Fruit fly (Drosophila melanogaster) whole organism, embryonic: ENCODE results near the gene mRpS30.

Source experiments
- ATbp ChIP-seq: fragments of 200-800 bp; sonication (Bioruptor generic); optimal IDR thresholded peaks from 2 replicates; lab custom pipeline; 2017; ENCODE audit warnings: missing biosample characterization, mild to moderate bottlenecking, missing genetic modification characterization, missing genetic modification reagents
- Awh ChIP-seq: fragments of 200-800 bp; sonication (Bioruptor generic); IDR thresholded peaks from 2 replicates; pipeline ENCODE4, ENCODE4 v1.3.6; 2022; ENCODE audit warnings: missing biosample characterization, missing genetic modification characterization
- B-H2 ChIP-seq: fragments of 200-800 bp; sonication (Bioruptor generic); optimal IDR thresholded peaks from 2 replicates; lab custom pipeline; 2018; ENCODE audit warnings: missing biosample characterization, mild to moderate bottlenecking, missing genetic modification characterization
- CG11695 ChIP-seq: fragments of 200-800 bp; sonication (Bioruptor generic); IDR thresholded peaks from 3 replicates; pipeline ENCODE4 v1.3.6; 2022; ENCODE audit warnings: missing biosample characterization, missing genetic modification characterization
- CG13894 ChIP-seq: fragments of 200-800 bp; sonication (Bioruptor generic); optimal IDR thresholded peaks from 3 replicates; lab custom pipeline; 2018; ENCODE audit warnings: missing biosample characterization, mild to moderate bottlenecking, missing genetic modification characterization, moderate library complexity
- CG14014 ChIP-seq: fragments of 200-800 bp; sonication (Bioruptor generic); IDR thresholded peaks from 2 replicates; pipeline ENCODE4 v1.3.6; 2022; ENCODE audit warnings: missing biosample characterization, missing genetic modification characterization
- CG14050 ChIP-seq: fragments of 200-800 bp; sonication (Bioruptor generic); IDR thresholded peaks from 3 replicates; pipeline ENCODE4 v1.3.6; 2022; ENCODE audit warnings: missing biosample characterization, missing genetic modification characterization
- CG15601 ChIP-seq: fragments of 200-800 bp; sonication (Bioruptor generic); optimal IDR thresholded peaks from 3 replicates; lab custom pipeline; 2019; ENCODE audit warnings: missing biosample characterization, mild to moderate bottlenecking, missing genetic modification characterization, moderate library complexity
- CG17385 ChIP-seq: fragments of 200-800 bp; sonication (Bioruptor generic); optimal IDR thresholded peaks from 3 replicates; lab custom pipeline; 2018; ENCODE audit warnings: missing biosample characterization, mild to moderate bottlenecking, missing genetic modification characterization
- CG2116 ChIP-seq: fragments of 200-800 bp; sonication (Bioruptor generic); optimal IDR thresholded peaks from 3 replicates; lab custom pipeline; 2018; ENCODE audit warnings: missing biosample characterization, mild to moderate bottlenecking, missing genetic modification characterization
- CG2199 ChIP-seq: fragments of 200-800 bp; sonication (Bioruptor generic); IDR thresholded peaks from 3 replicates; pipeline ENCODE4 v1.3.6; 2022; ENCODE audit warnings: missing biosample characterization, missing genetic modification characterization
- CG3726 ChIP-seq: fragments of 200-800 bp; sonication (Bioruptor generic); IDR thresholded peaks from 3 replicates; pipeline ENCODE4, ENCODE4 v1.3.6; 2022; ENCODE audit warnings: missing biosample characterization, missing genetic modification characterization
- CG3838 ChIP-seq: fragments of 200-800 bp; sonication (Bioruptor generic); optimal IDR thresholded peaks from 3 replicates; lab custom pipeline; 2016; ENCODE audit warnings: missing biosample characterization, missing genetic modification characterization
- CG4282 ChIP-seq: fragments of 200-800 bp; sonication (Bioruptor generic); optimal IDR thresholded peaks from 2 replicates; lab custom pipeline; 2016; ENCODE audit warnings: missing biosample characterization, missing genetic modification characterization
- CG7357 ChIP-seq: fragments of 200-800 bp; sonication (Bioruptor generic); IDR thresholded peaks from 3 replicates; pipeline ENCODE4 v1.3.6; 2022; ENCODE audit warnings: missing biosample characterization, missing genetic modification characterization
- CG8359 ChIP-seq: fragments of 200-800 bp; sonication (Bioruptor generic); optimal IDR thresholded peaks from 2 replicates; lab custom pipeline; 2017; ENCODE audit warnings: missing biosample characterization, mild to moderate bottlenecking, missing genetic modification characterization, borderline replicate concordance
- CG8924 ChIP-seq: fragments of 200-800 bp; optimal IDR thresholded peaks from 3 replicates; lab custom pipeline; 2019; ENCODE audit warnings: missing biosample characterization, mild to moderate bottlenecking, missing genetic modification characterization, moderate library complexity
- CG9215 ChIP-seq: fragments of 200-800 bp; sonication (Bioruptor generic); IDR thresholded peaks from 2 replicates; pipeline ENCODE4 v1.3.6; 2022; ENCODE audit warnings: missing biosample characterization, missing genetic modification characterization
- CG9876 ChIP-seq: fragments of 200-800 bp; sonication (Bioruptor generic); optimal IDR thresholded peaks from 2 replicates; lab custom pipeline; 2016; ENCODE audit warnings: missing biosample characterization, missing genetic modification characterization
- CG9932 ChIP-seq: fragments of 200-800 bp; sonication (Bioruptor generic); IDR thresholded peaks from 2 replicates; pipeline ENCODE4 v1.3.6; 2022; ENCODE audit warnings: missing biosample characterization, missing genetic modification characterization
- CTCF ChIP-seq: fragments of 200-800 bp; sonication (Bioruptor generic); optimal IDR thresholded peaks from 2 replicates; lab custom pipeline; 2017; ENCODE audit warnings: missing biosample characterization, mild to moderate bottlenecking, missing genetic modification characterization, moderate library complexity
- Drgx ChIP-seq: fragments of 200-800 bp; sonication (Bioruptor generic); IDR thresholded peaks from 2 replicates; pipeline ENCODE4 v1.3.6; 2022; ENCODE audit warnings: missing biosample characterization, missing genetic modification characterization
- Fer1 ChIP-seq: fragments of 200-800 bp; sonication (Bioruptor generic); optimal IDR thresholded peaks from 2 replicates; lab custom pipeline; 2017; ENCODE audit warnings: missing biosample characterization, mild to moderate bottlenecking, missing genetic modification characterization
- Fer2 ChIP-seq: fragments of 200-800 bp; sonication (Bioruptor generic); optimal IDR thresholded peaks from 2 replicates; lab custom pipeline; 2018; ENCODE audit warnings: missing biosample characterization, mild to moderate bottlenecking, missing genetic modification characterization, moderate library complexity
- Fer3 ChIP-seq: fragments of 200-800 bp; sonication (Bioruptor generic); optimal IDR thresholded peaks from 2 replicates; lab custom pipeline; 2018; ENCODE audit warnings: missing biosample characterization, mild to moderate bottlenecking, missing genetic modification characterization, moderate library complexity
- HmgD ChIP-seq: fragments of 200-800 bp; sonication (Bioruptor generic); optimal IDR thresholded peaks from 3 replicates; lab custom pipeline; 2016; ENCODE audit warnings: missing biosample characterization, missing genetic modification characterization
- Lpt ChIP-seq: fragments of >200 bp; optimal IDR thresholded peaks from 2 replicates; lab custom pipeline; 2018; ENCODE audit warnings: missing biosample characterization, missing genetic modification characterization
- Scr ChIP-seq: fragments of 200-800 bp; sonication (Bioruptor generic); IDR thresholded peaks from 2 replicates; pipeline ENCODE4 v1.3.6; 2022; ENCODE audit warnings: missing biosample characterization, missing genetic modification characterization; ENCODE audit not compliant: partially characterized antibody
- Usf ChIP-seq: fragments of 200-800 bp; sonication (Bioruptor generic); optimal IDR thresholded peaks from 2 replicates; lab custom pipeline; 2017; ENCODE audit warnings: missing genotype, missing biosample characterization, missing genetic modification characterization
- Vsx1 ChIP-seq: fragments of 200-800 bp; sonication (Bioruptor generic); optimal IDR thresholded peaks from 2 replicates; lab custom pipeline; 2017; ENCODE audit warnings: missing biosample characterization, mild to moderate bottlenecking, missing genetic modification characterization, missing genetic modification reagents
- Xrp1 ChIP-seq: fragments of 200-800 bp; sonication (Bioruptor generic); IDR thresholded peaks from 2 replicates; pipeline ENCODE4 v1.3.6; 2022; ENCODE audit warnings: missing biosample characterization, missing genetic modification characterization
- bab2 ChIP-seq: fragments of 200-800 bp; sonication (Bioruptor generic); optimal IDR thresholded peaks from 2 replicates; lab custom pipeline; 2016; ENCODE audit warnings: missing biosample characterization, missing genetic modification characterization
- bbx ChIP-seq: fragments of 200-800 bp; sonication (Bioruptor generic); IDR thresholded peaks from 2 replicates; pipeline ENCODE4 v1.3.6; 2022; ENCODE audit warnings: missing biosample characterization, missing genetic modification characterization; ENCODE audit not compliant: partially characterized antibody
- btn ChIP-seq: fragments of 200-800 bp; sonication (Bioruptor generic); optimal IDR thresholded peaks from 2 replicates; lab custom pipeline; 2016; ENCODE audit warnings: missing biosample characterization, missing genetic modification characterization
- cad ChIP-seq: fragments of >200 bp; optimal IDR thresholded peaks from 2 replicates; lab custom pipeline; 2017; ENCODE audit warnings: missing biosample characterization, missing genetic modification characterization
- chn ChIP-seq: fragments of 200-800 bp; sonication (Bioruptor generic); optimal IDR thresholded peaks from 2 replicates; lab custom pipeline; 2016; ENCODE audit warnings: missing biosample characterization, missing genetic modification characterization
- esg ChIP-seq: fragments of 200-800 bp; sonication (Bioruptor generic); conservative IDR thresholded peaks from 2 replicates; pipeline ENCODE4 v1.3.6; 2022; ENCODE audit warnings: missing biosample characterization, missing genetic modification characterization
- ewg ChIP-seq: fragments of 200-800 bp; sonication (Bioruptor generic); optimal IDR thresholded peaks from 3 replicates; lab custom pipeline; 2017; ENCODE audit warnings: mild to moderate bottlenecking, missing biosample characterization, missing genetic modification reagents, missing genetic modification characterization
- fd64A ChIP-seq: fragments of 200-800 bp; sonication (Bioruptor generic); optimal IDR thresholded peaks from 3 replicates; lab custom pipeline; 2018; ENCODE audit warnings: missing biosample characterization, mild to moderate bottlenecking, missing genetic modification characterization
- grau ChIP-seq: fragments of 200-800 bp; optimal IDR thresholded peaks from 3 replicates; lab custom pipeline; 2019; ENCODE audit warnings: missing biosample characterization, mild to moderate bottlenecking, missing genetic modification characterization, moderate library complexity
- knrl ChIP-seq: fragments of 200-800 bp; sonication (Bioruptor generic); IDR thresholded peaks from 3 replicates; pipeline ENCODE4 v1.3.6; 2022; ENCODE audit warnings: missing biosample characterization, missing genetic modification characterization; ENCODE audit not compliant: partially characterized antibody
- p53 ChIP-seq: fragments of 200-800 bp; sonication (Bioruptor generic); optimal IDR thresholded peaks from 2 replicates; lab custom pipeline; 2016; ENCODE audit warnings: missing biosample characterization, missing genetic modification characterization
- phol ChIP-seq: fragments of 200-800 bp; sonication (Bioruptor generic); optimal IDR thresholded peaks from 3 replicates; lab custom pipeline; 2018; ENCODE audit warnings: missing biosample characterization, mild to moderate bottlenecking, missing genetic modification characterization, moderate library complexity
- pros ChIP-seq: fragments of 200-800 bp; sonication (Bioruptor generic); optimal IDR thresholded peaks from 3 replicates; lab custom pipeline; 2019; ENCODE audit warnings: missing biosample characterization, mild to moderate bottlenecking, missing genetic modification characterization, moderate library complexity
- repo ChIP-seq: fragments of 200-800 bp; sonication (Bioruptor generic); optimal IDR thresholded peaks from 2 replicates; lab custom pipeline; 2016; ENCODE audit warnings: missing biosample characterization, missing genetic modification characterization
- sens-2 ChIP-seq: fragments of 200-800 bp; sonication (Bioruptor generic); IDR thresholded peaks from 2 replicates; pipeline ENCODE4 v1.3.6; 2022; ENCODE audit warnings: missing biosample characterization, missing genetic modification characterization
- sr ChIP-seq: fragments of 200-800 bp; sonication (Bioruptor generic); IDR thresholded peaks from 3 replicates; pipeline ENCODE4 v1.3.6; 2022; ENCODE audit warnings: missing biosample characterization, missing genetic modification characterization
- stwl ChIP-seq: fragments of 200-800 bp; sonication (Bioruptor generic); optimal IDR thresholded peaks from 3 replicates; lab custom pipeline; 2018; ENCODE audit warnings: missing biosample characterization, mild to moderate bottlenecking, missing genetic modification characterization, moderate library complexity
- twi ChIP-seq: fragments of 200-800 bp; optimal IDR thresholded peaks from 2 replicates; lab custom pipeline; 2019; ENCODE audit warnings: missing biosample characterization, mild to moderate bottlenecking, missing genetic modification characterization, moderate library complexity
- vfl ChIP-seq: fragments of 200-800 bp; sonication (Bioruptor generic); optimal IDR thresholded peaks from 2 replicates; lab custom pipeline; 2016; ENCODE audit warnings: missing biosample characterization, missing genetic modification characterization
- wdn ChIP-seq: fragments of 200-800 bp; sonication (Bioruptor generic); IDR thresholded peaks from 2 replicates; pipeline ENCODE4 v1.3.6; 2022; ENCODE audit warnings: missing biosample characterization, missing genetic modification characterization
- z ChIP-seq: fragments of 200-800 bp; sonication (Bioruptor generic); IDR thresholded peaks from 3 replicates; pipeline ENCODE4 v1.3.6; 2022; ENCODE audit warnings: missing biosample characterization, missing genetic modification characterization

Gene mRpS30

dm6 chrX:15740288-15740726 lies 45.5 kb upstream of the mRpS30 start (continued):
- TF ChIP-seq fd64A (no peak), twi (tag; lab: Kevin White, UChicago) (no peak), Fer2 (tag; lab: Kevin White, UChicago) (peak; percentile 54), CG8359 (GFP tag; lab: Kevin White, UChicago) (no peak), bbx (GFP tag; lab: Robert Waterston, UW) (no peak), wdn (GFP tag; lab: Robert Waterston, UW) (peak; percentile 69), CG2116 (peak; percentile 26), Xrp1 (GFP tag; lab: Robert Waterston, UW) (peak; percentile 68), CG7357 (GFP tag; lab: Robert Waterston, UW) (peak; percentile 26; the same call in 1 of the 3 replicates), CG11695 (GFP tag; lab: Robert Waterston, UW) (peak; percentile 68; the same call in 2 of the 3 replicates), Fer1 (GFP tag; lab: Kevin White, UChicago) (peak; percentile 85), CG3838 (GFP tag; lab: Kevin White, UChicago) (peak; percentile 6), ATbp (GFP tag; lab: Kevin White, UChicago) (peak; percentile 64), Vsx1 (peak; percentile 70), Drgx (GFP tag; lab: Robert Waterston, UW) (peak; percentile 46), CG17385 (GFP tag; lab: Kevin White, UChicago) (peak; percentile 68), cad (GFP tag; lab: Kevin White, UChicago) (no peak), phol (tag; lab: Kevin White, UChicago) (peak; percentile 52), chn (GFP tag; lab: Kevin White, UChicago) (peak; percentile 44), CG8924 (peak; percentile 57), Usf (GFP tag; lab: Kevin White, UChicago) (no peak), esg (GFP tag; lab: Robert Waterston, UW) (peak; percentile 50), CG14050 (GFP tag; lab: Robert Waterston, UW) (peak; percentile 35; the same call in 1 of the 3 replicates), CG9876 (no peak), CG9215 (GFP tag; lab: Robert Waterston, UW) (peak; percentile 71), CG13894 (peak; percentile 79), vfl (GFP tag; lab: Kevin White, UChicago) (peak; percentile 60), CG4282 (GFP tag; lab: Kevin White, UChicago) (no peak), Awh (peak; percentile 63), HmgD (GFP tag; lab: Kevin White, UChicago) (no peak), CG14014 (peak; percentile 80), Scr (GFP tag; lab: Robert Waterston, UW) (no peak), pros (GFP tag; lab: Kevin White, UChicago) (no peak), CG9932 (peak; percentile 87), knrl (GFP tag; lab: Robert Waterston, UW) (no peak), CG2199 (GFP tag; lab: Robert Waterston, UW) (no peak), Fer3 (tag; lab: Kevin White, UChicago) (peak; percentile 87), CTCF (GFP tag; lab: Kevin White, UChicago) (no peak), B-H2 (GFP tag; lab: Kevin White, UChicago) (peak; percentile 76), p53 (no peak), CG15601 (tag; lab: Kevin White, UChicago) (no peak), stwl (no peak), Lpt (GFP tag; lab: Kevin White, UChicago) (no peak), repo (GFP tag; lab: Kevin White, UChicago) (no peak), sr (GFP tag; lab: Robert Waterston, UW) (no peak), btn (no peak), grau (tag; lab: Kevin White, UChicago) (peak; percentile 78), CG3726 (0 out of 3 replicates have a peak, but pooled peaks have one; percentile 13), z (no peak), ewg (GFP tag; lab: Kevin White, UChicago) (peak; percentile 33), sens-2 (peak; percentile 40; the same call in 1 of the 2 replicates), bab2 (peak; percentile 56)
